Worm (Caenorhabditis elegans): Measurements from ENCODE around the gene nas-9.
A peak's percentile ranks its signal among the peaks of the same experiment; 100 is the strongest.

nas-9 gene

DNA sequence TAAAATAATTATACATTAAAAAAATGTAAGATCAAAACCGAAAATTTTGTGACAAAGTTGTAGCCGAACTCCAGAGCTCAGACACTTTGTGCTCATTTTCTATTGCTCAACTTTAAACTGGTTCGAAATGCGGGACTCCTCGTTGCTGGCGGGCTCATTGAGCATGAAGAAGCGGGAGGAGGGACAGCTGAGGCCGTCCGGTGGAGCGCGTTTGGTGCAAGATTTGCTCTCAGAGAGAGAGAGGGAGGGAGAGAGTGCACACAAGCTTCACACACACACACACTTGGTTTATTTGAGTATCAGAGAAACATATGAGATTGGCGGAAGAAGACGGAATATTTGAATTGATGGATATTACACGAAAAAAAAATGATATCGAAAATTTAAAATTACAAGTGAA lies 29.2 kb downstream of the nas-9 start:
- TF ChIP-seq lin-11 (tag; optimal IDR thresholded peaks at IDR 0.05) (no peak), tbx-2 (tag; optimal IDR thresholded peaks at IDR 0.05) (peak; percentile 40), ceh-18 (tag; optimal IDR thresholded peaks at IDR 0.05) (peak; percentile 43), ceh-19 (GFP tag; optimal IDR thresholded peaks at IDR 0.05) (peak; percentile 31), elt-4 (tag; optimal IDR thresholded peaks at IDR 0.05) (no peak), ceh-34 (tag; optimal IDR thresholded peaks at IDR 0.05) (peak; percentile 29), pqm-1 (tag; optimal IDR thresholded peaks at IDR 0.05) (no peak), ceh-30 (tag; optimal IDR thresholded peaks at IDR 0.05) (no peak), hlh-8 (tag; optimal IDR thresholded peaks at IDR 0.05) (peak; percentile 4), zip-5 (tag; optimal IDR thresholded peaks at IDR 0.05) (no peak), sox-4 (tag; optimal IDR thresholded peaks at IDR 0.05) (no peak), nfya-1 (tag; optimal IDR thresholded peaks at IDR 0.05) (peak; percentile 56), pros-1 (tag; optimal IDR thresholded peaks at IDR 0.05) (peak; percentile 43), unc-55 (GFP tag; optimal IDR thresholded peaks at IDR 0.05) (peak; percentile 43), ceh-31 (tag; optimal IDR thresholded peaks at IDR 0.05) (peak; percentile 57), ceh-2 (tag; optimal IDR thresholded peaks at IDR 0.05) (peak; percentile 26), pha-4 (tag; optimal IDR thresholded peaks at IDR 0.05) (no peak), pag-3 (tag; optimal IDR thresholded peaks at IDR 0.05; ENCODE audit: borderline replicate concordance) (no peak), unc-42 (tag; optimal IDR thresholded peaks at IDR 0.05) (peak; percentile 24)

ce11 chrV:4806859-4807258 lies 33.0 kb downstream of the nas-9 start:
- TF ChIP-seq pax-1 (tag; optimal IDR thresholded peaks at IDR 0.05) (no peak), nfya-1 (tag; optimal IDR thresholded peaks at IDR 0.05) (no peak), tbx-2 (tag; optimal IDR thresholded peaks at IDR 0.05) (peak; percentile 3), hlh-8 (tag; optimal IDR thresholded peaks at IDR 0.05) (no peak), hlh-13 (GFP tag; optimal IDR thresholded peaks at IDR 0.05) (no peak), eyg-1 (tag; optimal IDR thresholded peaks at IDR 0.05) (no peak), nhr-11 (tag; optimal IDR thresholded peaks at IDR 0.05) (no peak), pag-3 (tag; optimal IDR thresholded peaks at IDR 0.05; ENCODE audit: borderline replicate concordance) (no peak), ceh-9 (tag; optimal IDR thresholded peaks at IDR 0.05) (no peak)

- no peak for TF ChIP-seq C08G9.2 (tag; optimal IDR thresholded peaks at IDR 0.05)
- no peak for TF ChIP-seq C38D4.7 (GFP tag; optimal IDR thresholded peaks at IDR 0.05)
- TF ChIP-seq eyg-1 (tag; optimal IDR thresholded peaks at IDR 0.05), result no peak
- no peak for TF ChIP-seq ceh-31 (tag; optimal IDR thresholded peaks at IDR 0.05)
- TF ChIP-seq ahr-1 (tag; optimal IDR thresholded peaks at IDR 0.05), result no peak
- TF ChIP-seq pha-2 (tag; optimal IDR thresholded peaks at IDR 0.05), result no peak
- no peak for TF ChIP-seq gmeb-2 (tag; optimal IDR thresholded peaks at IDR 0.05)
- no peak for TF ChIP-seq tbx-2 (tag; optimal IDR thresholded peaks at IDR 0.05)
- no peak for TF ChIP-seq odd-2 (tag; optimal IDR thresholded peaks at IDR 0.05)
- no peak for TF ChIP-seq ttx-3 (tag; optimal IDR thresholded peaks at IDR 0.05)
- TF ChIP-seq ceh-2 (tag; optimal IDR thresholded peaks at IDR 0.05), result no peak
- no peak for TF ChIP-seq hlh-30 (tag; optimal IDR thresholded peaks at IDR 0.05; ENCODE audit: insufficient read depth)
- no peak for TF ChIP-seq K09A11.1 (tag; optimal IDR thresholded peaks at IDR 0.05; ENCODE audit: insufficient read depth)
- no peak for TF ChIP-seq sdc-2 (tag; optimal IDR thresholded peaks at IDR 0.05)
These were observed 34.0 kb downstream of the nas-9 start, which contains the start of gene R02F11.3 for ce11 chrV:4805847-4806246. Gene R02F11.3, minus strand, starts transcription at chrV:4805947.

DNA sequence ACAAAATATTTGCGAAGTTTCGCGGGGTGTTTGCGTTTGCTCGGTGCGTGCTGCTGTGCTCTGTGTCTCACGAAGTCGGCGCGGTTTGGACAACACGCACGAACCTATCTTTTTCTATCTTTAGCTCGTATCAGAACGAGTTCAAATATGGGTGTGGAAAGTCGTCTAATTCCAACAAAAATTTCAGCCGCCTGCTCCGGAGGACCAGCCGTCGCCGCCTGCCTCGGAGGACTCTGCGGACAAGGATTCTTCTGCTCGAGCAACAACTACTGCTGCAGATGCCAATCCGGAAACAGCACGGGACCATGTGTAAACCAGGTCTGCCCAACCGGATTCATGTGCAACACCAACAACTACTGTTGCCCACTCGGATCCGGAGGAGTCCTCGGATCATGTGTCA lies 37.9 kb downstream of the nas-9 start:
- TF ChIP-seq unc-42 (tag; optimal IDR thresholded peaks at IDR 0.05), result no peak
- TF ChIP-seq ceh-18 (tag; optimal IDR thresholded peaks at IDR 0.05), result no peak
- no peak for TF ChIP-seq F13H6.1 (tag; optimal IDR thresholded peaks at IDR 0.05)

DNA sequence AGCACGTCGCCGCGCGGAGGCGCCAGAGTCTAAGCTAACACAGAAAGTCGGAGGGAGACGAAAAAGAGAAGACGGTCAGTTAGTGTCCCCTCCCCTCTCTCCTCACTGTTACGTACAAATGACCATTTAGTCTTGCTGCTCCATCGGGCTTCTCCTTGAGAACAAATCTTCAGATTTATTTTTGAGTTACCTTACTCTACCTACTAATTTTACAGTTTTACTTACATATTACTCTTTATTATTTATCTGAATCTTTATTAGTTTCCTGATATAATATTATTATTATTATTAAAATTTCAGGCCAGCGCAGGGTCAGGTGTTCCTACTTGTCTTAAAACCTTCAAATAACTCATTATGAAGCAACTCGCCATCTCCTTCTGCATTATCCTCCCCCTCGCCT lies 39.0 kb downstream of the nas-9 start, which contains the start of gene R02F11.1:
Gene R02F11.1 (plus strand): TSS at position 301 of the 400 bp plus-strand sequence.
- TF ChIP-seq K09A11.1 (tag; optimal IDR thresholded peaks at IDR 0.05; ENCODE audit: insufficient read depth) (no peak), tbx-2 (tag; optimal IDR thresholded peaks at IDR 0.05) (no peak), C38D4.7 (GFP tag; optimal IDR thresholded peaks at IDR 0.05) (no peak), unc-42 (tag; optimal IDR thresholded peaks at IDR 0.05) (no peak), ceh-19 (GFP tag; optimal IDR thresholded peaks at IDR 0.05) (no peak), odd-2 (tag; optimal IDR thresholded peaks at IDR 0.05) (no peak), gmeb-2 (tag; optimal IDR thresholded peaks at IDR 0.05) (no peak), sox-2 (GFP tag; IDR thresholded peaks at IDR 0.05) (no peak), pha-2 (tag; optimal IDR thresholded peaks at IDR 0.05) (no peak), ceh-18 (tag; optimal IDR thresholded peaks at IDR 0.05) (no peak), unc-86 (tag; optimal IDR thresholded peaks at IDR 0.05) (no peak), K02D7.2 (tag; optimal IDR thresholded peaks at IDR 0.05) (no peak), dmd-4 (tag; optimal IDR thresholded peaks at IDR 0.05; ENCODE audit: borderline replicate concordance) (no peak)

All from whole organism, late embryonic.